Fruit fly (Drosophila melanogaster) whole organism, adult: ENCODE measurements around the gene MSBP.
A peak's percentile ranks its signal among the peaks of the same experiment; 100 is the strongest.

Source experiments
- CG11617 ChIP-seq: fragments of 200-800 bp; sonication (Bioruptor generic); optimal IDR thresholded peaks from 2 replicates; lab custom pipeline; 2017; ENCODE audit warnings: mild to moderate bottlenecking, missing biosample characterization, missing genetic modification reagents, missing genetic modification characterization
- CG12768 ChIP-seq: fragments of 200-800 bp; sonication (Bioruptor generic); optimal IDR thresholded peaks from 2 replicates; lab custom pipeline; 2017; ENCODE audit warnings: missing biosample characterization, missing genetic modification characterization, mild to moderate bottlenecking, moderate library complexity, missing genetic modification reagents
- CG14711 ChIP-seq: fragments of 200-800 bp; sonication (Bioruptor generic); optimal IDR thresholded peaks from 2 replicates; lab custom pipeline; 2018; ENCODE audit warnings: missing biosample characterization, mild to moderate bottlenecking, missing genetic modification characterization, moderate library complexity
- CG1620 ChIP-seq: fragments of 200-800 bp; sonication (Bioruptor generic); optimal IDR thresholded peaks from 2 replicates; lab custom pipeline; 2016; ENCODE audit warnings: missing biosample characterization, missing genetic modification characterization
- CG33017 ChIP-seq: fragments of 200-800 bp; sonication (Bioruptor generic); optimal IDR thresholded peaks from 2 replicates; lab custom pipeline; 2018; ENCODE audit warnings: missing biosample characterization, mild to moderate bottlenecking, missing genetic modification characterization, moderate library complexity
- CG5204 ChIP-seq: fragments of 200-800 bp; sonication (Bioruptor generic); optimal IDR thresholded peaks from 2 replicates; lab custom pipeline; 2016; ENCODE audit warnings: missing biosample characterization, missing genetic modification characterization
- CG7045 ChIP-seq: fragments of 200-800 bp; sonication (Bioruptor generic); optimal IDR thresholded peaks from 2 replicates; lab custom pipeline; 2017; ENCODE audit warnings: missing biosample characterization, mild to moderate bottlenecking, missing genetic modification characterization
- CG7101 ChIP-seq: fragments of 200-800 bp; sonication (Bioruptor generic); optimal IDR thresholded peaks from 2 replicates; lab custom pipeline; 2018; ENCODE audit warnings: missing biosample characterization, mild to moderate bottlenecking, missing genetic modification characterization, moderate library complexity
- Clk ChIP-seq: fragments of 200-800 bp; sonication (Bioruptor generic); optimal IDR thresholded peaks from 2 replicates; lab custom pipeline; 2017; ENCODE audit warnings: missing biosample characterization, missing genetic modification characterization
- Crg-1 ChIP-seq: fragments of 200-800 bp; sonication (Bioruptor generic); optimal IDR thresholded peaks from 2 replicates; lab custom pipeline; 2016; ENCODE audit warnings: missing biosample characterization, missing genetic modification characterization
- Hr96 ChIP-seq: fragments of 200-800 bp; sonication (Bioruptor generic); optimal IDR thresholded peaks from 2 replicates; lab custom pipeline; 2016; ENCODE audit warnings: missing biosample characterization, missing genetic modification characterization
- Mnt ChIP-seq: fragments of 200-800 bp; sonication (Bioruptor generic); optimal IDR thresholded peaks from 2 replicates; lab custom pipeline; 2016; ENCODE audit warnings: missing biosample characterization, mild to moderate bottlenecking, missing genetic modification characterization
- bab1 ChIP-seq: fragments of 200-800 bp; sonication (Bioruptor generic); optimal IDR thresholded peaks from 3 replicates; lab custom pipeline; 2019; ENCODE audit warnings: missing biosample characterization, mild to moderate bottlenecking, missing genetic modification characterization, moderate library complexity
- cic ChIP-seq: fragments of 200-800 bp; sonication (Bioruptor generic); optimal IDR thresholded peaks from 2 replicates; lab custom pipeline; 2017; ENCODE audit warnings: missing biosample characterization, mild to moderate bottlenecking, missing genetic modification characterization, moderate library complexity
- cnc ChIP-seq, 2 experiments: fragments of >200 bp; optimal IDR thresholded peaks; 2 replicates each; lab custom pipeline; 2017
- kay ChIP-seq: fragments of 200-800 bp; sonication (Bioruptor generic); peaks from one replicate; lab custom pipeline; 2016; ENCODE audit warnings: missing biosample characterization, missing genetic modification characterization, borderline replicate concordance
- ovo ChIP-seq: fragments of 200-800 bp; sonication (Bioruptor generic); optimal IDR thresholded peaks from 2 replicates; lab custom pipeline; 2016; ENCODE audit warnings: missing biosample characterization, missing genetic modification characterization
- pad ChIP-seq: fragments of 200-800 bp; sonication (Bioruptor generic); optimal IDR thresholded peaks from 3 replicates; lab custom pipeline; 2017; ENCODE audit warnings: missing biosample characterization, missing genetic modification characterization, mild to moderate bottlenecking, moderate library complexity, missing genetic modification reagents
- tj ChIP-seq: fragments of 200-800 bp; sonication (Bioruptor generic); optimal IDR thresholded peaks from 3 replicates; lab custom pipeline; 2017; ENCODE audit warnings: missing biosample characterization, mild to moderate bottlenecking, missing genetic modification characterization, moderate library complexity
- toe ChIP-seq: fragments of 200-800 bp; sonication (Bioruptor generic); optimal IDR thresholded peaks from 2 replicates; lab custom pipeline; 2016; ENCODE audit warnings: missing biosample characterization, missing genetic modification characterization

The MSBP gene

DNA sequence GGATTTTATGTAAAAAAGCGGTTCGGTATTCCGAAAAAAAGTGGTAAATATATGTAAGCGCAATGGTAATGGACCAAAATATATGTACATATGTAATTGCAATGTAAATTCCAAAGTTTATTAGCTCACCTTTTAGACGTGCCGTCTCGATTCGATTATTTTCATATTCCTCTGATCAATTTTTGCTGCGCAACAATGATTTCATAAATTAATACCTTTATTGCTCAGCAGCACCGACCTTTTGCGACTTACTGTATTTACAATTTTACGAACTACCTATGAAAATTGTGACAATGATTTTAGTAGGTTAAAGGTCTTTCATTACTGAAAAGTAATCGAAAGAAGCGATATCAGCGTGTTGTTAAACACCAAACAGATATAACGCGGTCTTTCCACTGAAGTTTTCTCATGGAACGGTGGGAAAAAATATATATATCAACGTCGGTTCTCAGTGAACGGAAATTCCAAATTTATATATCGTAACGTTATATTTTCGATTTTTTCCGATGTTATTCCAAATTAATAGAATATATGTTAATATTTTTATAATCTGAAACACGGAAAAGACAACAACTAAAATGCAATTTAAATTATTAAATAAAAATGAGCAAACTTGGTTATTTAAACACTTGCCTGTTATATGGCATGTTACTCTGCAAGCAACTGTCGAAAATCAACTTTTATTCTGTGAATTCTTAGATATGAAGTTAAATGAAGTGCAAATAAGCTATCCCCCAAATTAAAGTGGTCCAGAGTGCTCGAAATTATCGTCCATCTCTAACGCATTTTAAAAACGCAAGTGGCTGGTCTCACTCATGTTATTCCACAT, at the start of gene MSBP, which contains the start of gene CG15916:
TSS of gene MSBP (minus strand) at position 330 of the 829 bp plus-strand sequence.
TSS of gene CG15916 (plus strand) at position 810 of the 829 bp plus-strand sequence.
- TF ChIP-seq CG1620 (peak; percentile 31), Crg-1 (GFP tag; lab: Kevin White, UChicago) (no peak), CG5204 (GFP tag; lab: Kevin White, UChicago) (no peak), cnc (optimal IDR thresholded peaks at IDR 0.05; lab: Kevin White, UChicago) (no peak), CG12768 (GFP tag; lab: Kevin White, UChicago) (no peak), toe (GFP tag; lab: Kevin White, UChicago) (peak; percentile 27), CG33017 (tag; lab: Kevin White, UChicago) (no peak), pad (GFP tag; lab: Kevin White, UChicago) (no peak), Clk (GFP tag; lab: Kevin White, UChicago) (no peak), Hr96 (no peak), CG11617 (peak; percentile 16), CG14711 (tag; lab: Kevin White, UChicago) (peak; percentile 3), cic (GFP tag; lab: Kevin White, UChicago) (no peak), bab1 (GFP tag; lab: Kevin White, UChicago) (no peak), ovo (GFP tag; lab: Kevin White, UChicago) (peak; percentile 56), CG7045 (GFP tag; lab: Kevin White, UChicago) (no peak), tj (GFP tag; lab: Kevin White, UChicago) (peak; percentile 22), Mnt (GFP tag; lab: Kevin White, UChicago) (peak; percentile 14), kay (no peak), CG7101 (tag; lab: Kevin White, UChicago) (peak; percentile 13)

dm6 chrX:15934226-15934547, 44.3 kb upstream of the MSBP start:
- TF ChIP-seq bab1 (GFP tag; lab: Kevin White, UChicago), result no peak
- TF ChIP-seq CG7101 (tag; lab: Kevin White, UChicago), result peak; percentile 7

DNA sequence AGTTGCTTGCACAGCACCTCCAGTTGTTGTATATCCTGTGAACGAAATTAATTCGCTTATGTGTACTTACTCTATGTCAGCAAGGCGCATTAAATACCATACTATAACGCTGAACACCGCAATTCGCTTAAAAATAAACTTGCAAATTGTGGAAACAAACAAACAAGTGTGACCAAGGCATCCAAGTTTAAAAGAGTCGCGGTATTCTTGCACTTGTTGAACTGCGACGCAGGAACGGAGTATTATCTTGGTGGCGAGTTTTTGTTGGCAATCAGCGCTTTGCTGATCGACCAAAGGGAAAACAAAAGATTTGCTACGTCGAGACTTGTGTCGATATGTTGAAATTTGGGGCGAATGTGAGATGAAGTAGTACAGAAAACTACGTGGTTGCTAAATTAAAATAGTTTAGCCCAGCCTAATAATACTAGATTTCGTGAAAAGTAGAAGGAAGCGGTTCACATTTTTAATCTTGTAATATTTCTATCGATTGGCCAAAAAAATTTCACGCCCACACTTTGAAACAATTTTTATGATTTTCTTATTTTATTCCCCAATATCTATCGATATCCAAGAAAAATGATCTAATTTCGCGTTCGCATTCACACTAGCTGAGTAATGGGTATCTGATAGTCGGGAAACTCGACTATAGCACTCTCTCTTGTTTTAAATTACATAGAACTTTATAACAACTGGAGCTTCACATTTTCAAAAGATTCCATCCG, 43.8 kb upstream of the MSBP start, which contains the start of gene Ranbp16:
TSS of gene Ranbp16 (minus strand) at position 364 of the 722 bp plus-strand sequence.
- TF ChIP-seq Crg-1 (GFP tag; lab: Kevin White, UChicago) (no peak), kay (peak; percentile 37)

DNA sequence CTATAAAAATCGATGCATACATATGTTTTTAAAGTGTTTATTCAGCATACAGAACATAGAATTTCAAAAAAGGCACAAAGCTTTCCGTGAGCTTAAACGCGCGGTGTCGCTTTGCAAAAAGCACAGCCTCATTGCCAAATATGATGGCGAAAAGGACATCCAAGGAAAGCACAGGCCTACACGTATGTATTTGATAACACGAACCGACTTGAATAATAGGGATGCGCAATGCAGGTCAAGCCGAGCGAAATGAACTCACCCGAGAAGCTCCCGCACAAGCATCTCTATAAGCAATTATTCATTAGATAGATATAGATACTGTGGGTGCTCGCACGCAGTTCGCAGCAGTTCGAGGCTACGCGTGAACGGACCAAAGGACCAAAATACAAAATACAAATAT, 34.9 kb upstream of the MSBP start, which contains the start of gene Lcch3:
TSS of gene Lcch3 (plus strand) at position 301 of the 400 bp plus-strand sequence.
- TF ChIP-seq kay (no peak), Mnt (GFP tag; lab: Kevin White, UChicago) (no peak), CG33017 (tag; lab: Kevin White, UChicago) (no peak), Clk (GFP tag; lab: Kevin White, UChicago) (no peak), cic (GFP tag; lab: Kevin White, UChicago) (no peak)

dm6 chrX:15921655-15922054, 31.7 kb upstream of the MSBP start, which contains the start of gene CG8916:
Gene CG8916 (plus strand): TSS chrX:15921955.
- TF ChIP-seq CG1620 (no peak), Clk (GFP tag; lab: Kevin White, UChicago) (no peak), Crg-1 (GFP tag; lab: Kevin White, UChicago) (no peak), Mnt (GFP tag; lab: Kevin White, UChicago) (no peak), kay (no peak), cnc (optimal IDR thresholded peaks at IDR 0.05; lab: Kevin White, UChicago) (no peak), CG14711 (tag; lab: Kevin White, UChicago) (no peak), Hr96 (no peak), toe (GFP tag; lab: Kevin White, UChicago) (no peak), CG11617 (no peak), CG7101 (tag; lab: Kevin White, UChicago) (no peak), bab1 (GFP tag; lab: Kevin White, UChicago) (no peak), CG5204 (GFP tag; lab: Kevin White, UChicago) (no peak), pad (GFP tag; lab: Kevin White, UChicago) (no peak)

DNA sequence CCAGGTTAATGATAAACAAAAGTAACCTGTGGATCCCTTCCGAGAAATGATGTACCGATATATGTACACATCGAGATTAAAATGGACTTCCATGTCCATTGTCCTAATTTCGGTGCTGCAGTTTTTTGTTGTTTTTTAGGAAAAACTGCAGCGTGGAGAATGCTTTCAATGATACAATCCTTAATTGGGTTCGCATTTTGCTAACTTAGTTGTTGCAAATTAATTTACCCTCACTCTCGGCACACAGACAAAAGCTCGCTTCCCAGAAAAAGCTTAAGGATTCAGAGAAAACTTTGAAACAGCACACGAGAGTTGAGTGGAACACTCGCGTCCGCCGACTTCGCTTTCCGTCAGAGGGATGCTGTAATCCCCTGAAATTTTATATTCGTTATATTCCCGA, 20.7 kb upstream of the MSBP start, which contains the start of gene Lrp4:
TSS of gene Lrp4 (plus strand) at position 301 of the 400 bp plus-strand sequence.
- TF ChIP-seq ovo (GFP tag; lab: Kevin White, UChicago) (no peak), Crg-1 (GFP tag; lab: Kevin White, UChicago) (no peak), kay (no peak), Clk (GFP tag; lab: Kevin White, UChicago) (no peak), Hr96 (no peak), Mnt (GFP tag; lab: Kevin White, UChicago) (no peak), CG1620 (no peak)
